Fruit fly (Drosophila melanogaster) Kc167 (cell line): ENCODE results near the gene narya.

Experiments used
- Myc ChIP-seq: fragments of >200 bp; optimal IDR thresholded peaks from 2 replicates; lab custom pipeline; 2017; ENCODE audit warnings: missing external identifiers
- h ChIP-seq: fragments of >200 bp; optimal IDR thresholded peaks from 3 replicates; lab custom pipeline; 2018; ENCODE audit warnings: missing external identifiers
- insv ChIP-seq: fragments of >200 bp; optimal IDR thresholded peaks from 3 replicates; lab custom pipeline; 2018; ENCODE audit warnings: missing external identifiers
- psq ChIP-seq: fragments of >200 bp; optimal IDR thresholded peaks from 2 replicates; lab custom pipeline; 2017; ENCODE audit warnings: missing external identifiers
- ttk ChIP-seq: sonication (Bioruptor generic); optimal IDR thresholded peaks from 2 replicates; lab custom pipeline; 2017; ENCODE audit warnings: missing external identifiers

DNA sequence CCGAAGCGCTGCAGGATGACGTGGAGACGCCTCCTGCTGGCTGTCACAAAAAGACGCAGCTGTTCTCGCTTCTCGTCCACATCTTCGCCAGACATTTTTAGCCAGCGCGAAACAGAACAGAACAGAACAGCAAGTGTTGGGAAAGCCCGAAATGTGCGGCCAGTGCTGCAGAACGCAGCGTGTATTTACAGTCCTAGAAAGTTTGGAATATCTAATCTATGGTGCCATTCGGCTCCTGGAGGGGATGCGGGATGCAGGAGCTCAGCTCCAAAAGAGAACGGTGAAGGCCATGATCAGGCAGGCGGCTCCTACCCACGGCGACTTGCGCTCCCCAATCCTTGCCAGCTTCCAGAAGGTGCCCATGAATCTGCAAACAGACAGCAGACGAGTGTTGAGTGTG, 19.4 kb downstream of the narya start, which contains the start of gene CG12204:
- TF ChIP-seq Myc (no peak), psq (lab: Kevin White, UChicago) (no peak), insv (lab: Kevin White, UChicago) (no peak), ttk (lab: Kevin White, UChicago) (no peak), h (lab: Kevin White, UChicago) (no peak)
